Worm (Caenorhabditis elegans): ENCODE measurements around the gene asna-1.

Gene asna-1

ce11 chrIII:8866983-8867842 is 27.7 kb upstream of the asna-1 start (continued):
- TF ChIP-seq zag-1 (tag; optimal IDR thresholded peaks at IDR 0.05) = no peak

- TF ChIP-seq nhr-23 (tag; optimal IDR thresholded peaks at IDR 0.05) (peak; percentile 67), elt-3 (tag; optimal IDR thresholded peaks at IDR 0.05) (peak in 1 of 3 experiments; percentile 73), ceh-28 (tag; optimal IDR thresholded peaks at IDR 0.05) (peak; percentile 51), jun-1 (tag; optimal IDR thresholded peaks at IDR 0.05) (peak; percentile 65), fos-1 (tag; optimal IDR thresholded peaks at IDR 0.05) (no peak), ztf-11 (tag; optimal IDR thresholded peaks at IDR 0.05) (no peak), ama-1 (optimal IDR thresholded peaks at IDR 0.05) (peak; percentile 14), nfya-1 (tag; optimal IDR thresholded peaks at IDR 0.05; ENCODE audit: insufficient read depth) (peak; percentile 27), nhr-12 (tag; optimal IDR thresholded peaks at IDR 0.05) (no peak), nhr-25 (tag; optimal IDR thresholded peaks at IDR 0.05) (peak; percentile 45), pqm-1 (tag; optimal IDR thresholded peaks at IDR 0.05) (peak; percentile 94), elt-2 (tag; optimal IDR thresholded peaks at IDR 0.05) (peak; percentile 88), nhr-43 (tag; optimal IDR thresholded peaks at IDR 0.05; ENCODE audit: poor library complexity, severe bottlenecking) (peak; percentile 22), pha-4 (tag; optimal IDR thresholded peaks at IDR 0.05) (peak; percentile 63), egl-5 (tag; optimal IDR thresholded peaks at IDR 0.05) (no peak)
Observed at ce11 chrIII:8867922-8868655, 26.8 kb upstream of the asna-1 start.

ce11 chrIII:8869663-8870062 is 25.2 kb upstream of the asna-1 start:
- no peak for TF ChIP-seq ceh-16 (tag; optimal IDR thresholded peaks at IDR 0.05)
- TF ChIP-seq pqm-1 (tag; optimal IDR thresholded peaks at IDR 0.05) = no peak
- TF ChIP-seq elt-3 (tag; optimal IDR thresholded peaks at IDR 0.05) = no peak
- TF ChIP-seq fkh-10 (GFP tag; optimal IDR thresholded peaks at IDR 0.05) = no peak
- no peak for TF ChIP-seq hmg-11 (tag; optimal IDR thresholded peaks at IDR 0.05)
- no peak for TF ChIP-seq nhr-11 (tag; optimal IDR thresholded peaks at IDR 0.05)
- TF ChIP-seq skn-1 (tag; optimal IDR thresholded peaks at IDR 0.05) = no peak
- no peak for TF ChIP-seq daf-12 (tag; optimal IDR thresholded peaks at IDR 0.05)
- no peak for TF ChIP-seq snpc-4 (tag; optimal IDR thresholded peaks at IDR 0.05)
- TF ChIP-seq pha-4 (tag; optimal IDR thresholded peaks at IDR 0.05) = no peak
- TF ChIP-seq nfya-1 (tag; optimal IDR thresholded peaks at IDR 0.05; ENCODE audit: insufficient read depth) = no peak

- TF ChIP-seq lin-39 (tag; optimal IDR thresholded peaks at IDR 0.05) = peak; percentile 56
- no peak for TF ChIP-seq ceh-16 (tag; optimal IDR thresholded peaks at IDR 0.05)
- peak; percentile 9 for TF ChIP-seq hmg-11 (tag; optimal IDR thresholded peaks at IDR 0.05)
- no peak for TF ChIP-seq nhr-28 (tag; optimal IDR thresholded peaks at IDR 0.05)
- no peak for TF ChIP-seq lin-15B (tag; optimal IDR thresholded peaks at IDR 0.05)
- no peak for TF ChIP-seq mml-1 (tag; optimal IDR thresholded peaks at IDR 0.05)
- TF ChIP-seq pqm-1 (tag; optimal IDR thresholded peaks at IDR 0.05) = no peak
- no peak for TF ChIP-seq jun-1 (tag; optimal IDR thresholded peaks at IDR 0.05)
- TF ChIP-seq egl-5 (tag; optimal IDR thresholded peaks at IDR 0.05) = peak; percentile 11
- TF ChIP-seq ztf-4 (tag; optimal IDR thresholded peaks at IDR 0.05) = no peak
- no peak for TF ChIP-seq elt-3 (tag; optimal IDR thresholded peaks at IDR 0.05)
- no peak for TF ChIP-seq nhr-25 (tag; optimal IDR thresholded peaks at IDR 0.05)
- TF ChIP-seq nfya-1 (tag; optimal IDR thresholded peaks at IDR 0.05; ENCODE audit: insufficient read depth) = peak; percentile 52
- TF ChIP-seq zag-1 (tag; optimal IDR thresholded peaks at IDR 0.05) = no peak
- TF ChIP-seq aly-2 (tag; optimal IDR thresholded peaks at IDR 0.05) = no peak
Observed at ce11 chrIII:8873045-8873457, 21.8 kb upstream of the asna-1 start.

- TF ChIP-seq elt-1 (tag; optimal IDR thresholded peaks at IDR 0.05) (peak; percentile 79), tbx-2 (tag; optimal IDR thresholded peaks at IDR 0.05) (peak; percentile 79), zag-1 (tag; optimal IDR thresholded peaks at IDR 0.05) (peak; percentile 46), jun-1 (tag; optimal IDR thresholded peaks at IDR 0.05) (peak; percentile 51), hmg-11 (tag; optimal IDR thresholded peaks at IDR 0.05) (peak; percentile 96), lin-15B (tag; optimal IDR thresholded peaks at IDR 0.05) (peak; percentile 69), daf-12 (tag; optimal IDR thresholded peaks at IDR 0.05) (no peak), ceh-9 (tag; optimal IDR thresholded peaks at IDR 0.05) (no peak), fkh-10 (GFP tag; optimal IDR thresholded peaks at IDR 0.05) (peak; percentile 88), elt-3 (tag; optimal IDR thresholded peaks at IDR 0.05) (no peak), nhr-76 (tag; optimal IDR thresholded peaks at IDR 0.05) (no peak), ztf-4 (tag; optimal IDR thresholded peaks at IDR 0.05) (no peak), nhr-23 (tag; optimal IDR thresholded peaks at IDR 0.05) (peak; percentile 10), unc-62 (GFP tag; optimal IDR thresholded peaks at IDR 0.05) (peak; percentile 67), egl-5 (tag; optimal IDR thresholded peaks at IDR 0.05) (peak; percentile 68), snpc-4 (tag; optimal IDR thresholded peaks at IDR 0.05) (peak; percentile 30), ama-1 (optimal IDR thresholded peaks at IDR 0.05) (peak; percentile 88), lin-39 (tag; optimal IDR thresholded peaks at IDR 0.05) (peak; percentile 99), nhr-43 (tag; optimal IDR thresholded peaks at IDR 0.05; ENCODE audit: poor library complexity, severe bottlenecking) (peak; percentile 37), eor-1 (tag; optimal IDR thresholded peaks at IDR 0.05) (no peak), nfya-1 (tag; optimal IDR thresholded peaks at IDR 0.05; ENCODE audit: insufficient read depth) (peak; percentile 93), fos-1 (tag; optimal IDR thresholded peaks at IDR 0.05) (no peak), fkh-2 (tag; optimal IDR thresholded peaks at IDR 0.05) (peak; percentile 21), lsy-12 (tag; optimal IDR thresholded peaks at IDR 0.05) (peak; percentile 22)
Observed at ce11 chrIII:8873990-8874668, 20.8 kb upstream of the asna-1 start.
